Worm (Caenorhabditis elegans): ENCODE data around the gene R02F11.2.

DNA sequence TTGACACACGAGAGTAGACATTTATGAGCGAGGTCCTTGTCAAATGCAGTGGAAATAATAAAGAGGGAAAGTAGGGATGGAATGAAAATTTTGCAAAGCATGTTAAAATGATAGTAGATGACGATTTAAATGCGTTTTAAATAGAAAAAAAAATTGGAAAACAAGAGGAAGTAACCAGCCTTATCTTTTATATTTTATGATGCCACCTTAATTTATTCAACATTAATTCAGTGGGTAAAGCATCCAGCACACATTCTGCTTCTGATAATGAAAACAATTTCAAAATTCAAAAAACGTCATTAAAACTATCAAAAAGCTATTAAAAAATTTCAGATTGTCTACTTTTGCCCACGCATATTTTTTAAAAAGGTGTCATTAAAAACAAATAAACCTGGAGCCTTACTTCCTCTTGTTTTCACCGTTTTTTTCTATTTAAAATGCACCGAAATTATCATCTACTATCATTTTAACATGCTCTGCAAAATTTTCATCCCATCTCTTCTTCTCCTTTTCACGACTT lies 9.0 kb upstream of the R02F11.2 start, which contains the start of the genes Y60C6A.2 and Y60C6A.3:
- no peak for TF ChIP-seq pha-4 (tag; optimal IDR thresholded peaks at IDR 0.05)
- TF ChIP-seq unc-62 (GFP tag; optimal IDR thresholded peaks at IDR 0.05), result no peak
- no peak for TF ChIP-seq nhr-237 (tag; optimal IDR thresholded peaks at IDR 0.05)
- TF ChIP-seq nhr-12 (tag; optimal IDR thresholded peaks at IDR 0.05), result no peak
- TF ChIP-seq lin-13 (tag; optimal IDR thresholded peaks at IDR 0.05), result no peak
- TF ChIP-seq hlh-1 (tag; optimal IDR thresholded peaks at IDR 0.05), result no peak
- no peak for TF ChIP-seq drap-1 (GFP tag; optimal IDR thresholded peaks at IDR 0.05)
- no peak for TF ChIP-seq nhr-76 (tag; optimal IDR thresholded peaks at IDR 0.05)
- no peak for TF ChIP-seq ham-2 (GFP tag; optimal IDR thresholded peaks at IDR 0.05)
- no peak for TF ChIP-seq ztf-11 (tag; optimal IDR thresholded peaks at IDR 0.05)
- TF ChIP-seq M03D4.4 (tag; optimal IDR thresholded peaks at IDR 0.05), result no peak
